Fruit fly (Drosophila melanogaster) whole organism, adult: ENCODE measurements around the gene CG18530.

Experiments
- CG1620 ChIP-seq: fragments of 200-800 bp; sonication (Bioruptor generic); optimal IDR thresholded peaks from 2 replicates; lab custom pipeline; 2016; ENCODE audit warnings: missing biosample characterization, missing genetic modification characterization
- CG33017 ChIP-seq: fragments of 200-800 bp; sonication (Bioruptor generic); optimal IDR thresholded peaks from 2 replicates; lab custom pipeline; 2018; ENCODE audit warnings: missing biosample characterization, mild to moderate bottlenecking, missing genetic modification characterization, moderate library complexity
- Crg-1 ChIP-seq: fragments of 200-800 bp; sonication (Bioruptor generic); optimal IDR thresholded peaks from 2 replicates; lab custom pipeline; 2016; ENCODE audit warnings: missing biosample characterization, missing genetic modification characterization
- kay ChIP-seq: fragments of 200-800 bp; sonication (Bioruptor generic); peaks from one replicate; lab custom pipeline; 2016; ENCODE audit warnings: missing biosample characterization, missing genetic modification characterization, borderline replicate concordance
- ovo ChIP-seq: fragments of 200-800 bp; sonication (Bioruptor generic); optimal IDR thresholded peaks from 2 replicates; lab custom pipeline; 2016; ENCODE audit warnings: missing biosample characterization, missing genetic modification characterization
- toe ChIP-seq: fragments of 200-800 bp; sonication (Bioruptor generic); optimal IDR thresholded peaks from 2 replicates; lab custom pipeline; 2016; ENCODE audit warnings: missing biosample characterization, missing genetic modification characterization

DNA sequence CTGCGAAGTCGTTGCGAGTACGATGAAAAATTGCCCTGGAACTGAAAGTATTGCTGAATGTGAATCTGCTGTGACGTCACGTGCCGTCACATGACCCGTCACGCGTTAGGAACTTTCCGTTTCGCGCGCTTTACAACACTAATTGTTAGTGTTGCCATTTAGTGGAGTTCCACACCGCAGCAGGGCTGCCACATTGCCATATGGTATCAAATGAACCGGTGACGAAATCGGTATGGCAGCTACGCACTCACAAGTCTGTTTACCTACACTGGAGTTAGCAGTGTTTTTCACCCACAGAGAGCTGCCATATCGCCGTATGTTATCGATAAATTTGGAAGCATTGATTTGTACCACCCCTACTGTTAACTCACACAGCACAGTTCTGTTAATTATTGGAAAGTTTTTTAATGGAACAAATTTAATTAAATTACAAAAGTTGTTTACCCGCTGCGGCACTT, 5.4 kb upstream of the CG18530 start, which contains the start of the genes Vha55 and Snx3:
- TF ChIP-seq toe (GFP tag; lab: Kevin White, UChicago) (peak; percentile 81), CG33017 (tag; lab: Kevin White, UChicago) (peak; percentile 66), kay (no peak), ovo (peak; percentile 91), Crg-1 (GFP tag; lab: Kevin White, UChicago) (peak; percentile 90), CG1620 (peak; percentile 95)
